Worm (Caenorhabditis elegans) whole organism, L4 larva: ENCODE results near the gene gck-1.

Experiments
- F26F4.8 ChIP-seq: fragments of 200-800 bp; sonication (Bioruptor generic); conservative IDR thresholded peaks from 2 replicates; pipeline ENCODE4 v1.3.6; 2022; ENCODE audit warnings: missing genetic modification characterization, missing compliant biosample characterization
- F37D6.2 ChIP-seq: sonication (generic microtip); optimal IDR thresholded peaks from 2 replicates; lab custom pipeline; 2016; ENCODE audit warnings: mild to moderate bottlenecking, missing genetic modification characterization, missing compliant biosample characterization
- F49E8.2 ChIP-seq: sonication (generic microtip); optimal IDR thresholded peaks from 2 replicates; lab custom pipeline; 2016; ENCODE audit warnings: missing compliant biosample characterization, mild to moderate bottlenecking, missing genetic modification characterization, borderline replicate concordance
- Y48G9A.11 ChIP-seq: fragments of 200-800 bp; sonication (Bioruptor generic); IDR thresholded peaks from 2 replicates; pipeline ENCODE4 v1.3.6; 2022; ENCODE audit warnings: missing genetic modification reagents, missing genetic modification characterization, missing compliant biosample characterization
- Y5F2A.4 ChIP-seq: fragments of 200-800 bp; sonication (Bioruptor generic); optimal IDR thresholded peaks from 2 replicates; lab custom pipeline; 2018; ENCODE audit warnings: mild to moderate bottlenecking, missing genetic modification characterization, missing compliant biosample characterization
- ZK337.2 ChIP-seq: fragments of 200-800 bp; sonication (Bioruptor generic); IDR thresholded peaks from 2 replicates; pipeline ENCODE4 v1.3.6; 2022; ENCODE audit warnings: missing genetic modification reagents, missing genetic modification characterization, missing compliant biosample characterization
- ZK546.5 ChIP-seq, 2 experiments: sonication (generic microtip); optimal IDR thresholded peaks; 2 replicates each; lab custom pipeline; 2017; ENCODE audit warnings: missing biosample characterization in 2 of 2, missing genetic modification characterization in 2 of 2
- aha-1 ChIP-seq: fragments of 150-350 bp; peaks from one replicate; lab custom pipeline; 2014; ENCODE audit warnings: missing biosample characterization, missing genetic modification characterization
- attf-4 ChIP-seq: sonication (generic microtip); optimal IDR thresholded peaks from 3 replicates; lab custom pipeline; 2017; ENCODE audit warnings: missing biosample characterization, missing genetic modification characterization
- ceh-28 ChIP-seq: fragments of 150-350 bp; optimal IDR thresholded peaks from 2 replicates; lab custom pipeline; 2014; ENCODE audit warnings: missing biosample characterization, missing genetic modification reagents, missing genetic modification characterization
- ctbp-1 ChIP-seq: fragments of 200-800 bp; sonication (Bioruptor generic); IDR thresholded peaks from 2 replicates; pipeline ENCODE4 v1.3.6; 2022; ENCODE audit warnings: missing genetic modification reagents, missing genetic modification characterization, missing compliant biosample characterization
- daf-16 ChIP-seq, 3 experiments: sonication (generic microtip); optimal IDR thresholded peaks; 2 replicates each; lab custom pipeline; 2016 to 2017; ENCODE audit warnings: missing genetic modification characterization in 3 of 3, missing genetic modification reagents in 3 of 3, mild to moderate bottlenecking in 2 of 3, missing compliant biosample characterization in 2 of 3, missing biosample characterization in 1 of 3, moderate library complexity in 1 of 3
- daf-19 ChIP-seq: fragments of 200-800 bp; sonication (Bioruptor generic); conservative IDR thresholded peaks from 2 replicates; pipeline ENCODE4 v1.3.6; 2022; ENCODE audit warnings: missing genetic modification characterization, missing compliant biosample characterization
- dpl-1 ChIP-seq: fragments of 150-350 bp; optimal IDR thresholded peaks from 2 replicates; lab custom pipeline; 2014; ENCODE audit warnings: missing biosample characterization, missing genetic modification reagents, missing genetic modification characterization
- duxl-1 ChIP-seq: sonication (generic microtip); optimal IDR thresholded peaks from 2 replicates; lab custom pipeline; 2016; ENCODE audit warnings: mild to moderate bottlenecking, missing genetic modification characterization, moderate library complexity, missing compliant biosample characterization; ENCODE audit not compliant: poor library complexity
- dve-1 ChIP-seq: sonication (generic microtip); optimal IDR thresholded peaks from 2 replicates; lab custom pipeline; 2017; ENCODE audit warnings: antibody characterized with exemption, mild to moderate bottlenecking, missing genetic modification characterization, missing compliant biosample characterization; ENCODE audit not compliant: insufficient read depth
- egl-27 ChIP-seq: sonication (generic microtip); optimal IDR thresholded peaks from 3 replicates; lab custom pipeline; 2017; ENCODE audit warnings: missing biosample characterization, missing genetic modification reagents, missing genetic modification characterization
- egl-43 ChIP-seq: fragments of 200-800 bp; sonication (Bioruptor generic); IDR thresholded peaks from 2 replicates; pipeline ENCODE4 v1.3.6; 2022; ENCODE audit warnings: missing genetic modification reagents, missing genetic modification characterization, missing compliant biosample characterization
- gei-8 ChIP-seq: fragments of 200-800 bp; sonication (Bioruptor generic); optimal IDR thresholded peaks from 2 replicates; lab custom pipeline; 2018; ENCODE audit warnings: mild to moderate bottlenecking, missing genetic modification characterization, missing compliant biosample characterization
- hif-1 ChIP-seq, 2 experiments: sonication (generic microtip); optimal IDR thresholded peaks; 2 replicates each; lab custom pipeline; 2016 to 2017; ENCODE audit warnings: missing compliant biosample characterization in 2 of 2, missing genetic modification characterization in 2 of 2, missing genetic modification reagents in 2 of 2, missing genotype in 2 of 2, mild to moderate bottlenecking in 1 of 2
- lin-13 ChIP-seq: fragments of 150-350 bp; optimal IDR thresholded peaks from 2 replicates; lab custom pipeline; 2014; ENCODE audit warnings: missing biosample characterization, missing genetic modification reagents, missing genetic modification characterization
- lin-15B ChIP-seq: fragments of 150-350 bp; sonication (generic microtip); optimal IDR thresholded peaks from 3 replicates; lab custom pipeline; 2014; ENCODE audit warnings: missing biosample characterization, missing genetic modification characterization
- lin-39 ChIP-seq: fragments of 150-350 bp; optimal IDR thresholded peaks from 2 replicates; lab custom pipeline; 2014; ENCODE audit warnings: missing biosample characterization, missing genetic modification reagents, missing genetic modification characterization
- lsy-2 ChIP-seq, 2 experiments: fragments of 150-350 bp in 1 of 2; sonication (generic microtip) in 1 of 2; optimal IDR thresholded peaks; 2 replicates each; lab custom pipeline; 2014 to 2017; ENCODE audit warnings: missing biosample characterization in 2 of 2, missing genetic modification characterization in 2 of 2
- madf-5 ChIP-seq, 2 experiments: fragments of 200-800 bp; sonication (Bioruptor generic); IDR thresholded peaks; 2 replicates each; pipeline ENCODE4 v1.3.6; 2022; ENCODE audit warnings: missing compliant biosample characterization in 2 of 2, missing genetic modification characterization in 2 of 2
- madf-9 ChIP-seq: fragments of 200-800 bp; sonication (Bioruptor generic); conservative IDR thresholded peaks from 2 replicates; pipeline ENCODE4 v1.3.6; 2022; ENCODE audit warnings: missing genetic modification reagents, missing genetic modification characterization, missing compliant biosample characterization
- mdt-29 ChIP-seq: fragments of 200-800 bp; sonication (Bioruptor generic); IDR thresholded peaks from 2 replicates; pipeline ENCODE4 v1.3.6; 2022; ENCODE audit warnings: missing genetic modification reagents, missing genetic modification characterization, missing compliant biosample characterization
- mep-1 ChIP-seq: fragments of 150-350 bp; sonication (generic microtip); optimal IDR thresholded peaks from 3 replicates; lab custom pipeline; 2014; ENCODE audit warnings: missing biosample characterization, missing genetic modification characterization
- mxl-3 ChIP-seq: fragments of 200-800 bp; sonication (Bioruptor generic); optimal IDR thresholded peaks from 2 replicates; lab custom pipeline; 2018; ENCODE audit warnings: mild to moderate bottlenecking, missing genetic modification characterization, missing compliant biosample characterization
- nhr-102 ChIP-seq: sonication (generic microtip); optimal IDR thresholded peaks from 2 replicates; lab custom pipeline; 2016; ENCODE audit warnings: mild to moderate bottlenecking, missing genetic modification characterization, moderate library complexity, missing compliant biosample characterization
- nhr-11 ChIP-seq: fragments of 150-350 bp; optimal IDR thresholded peaks from 2 replicates; lab custom pipeline; 2014; ENCODE audit warnings: missing biosample characterization, missing genetic modification characterization
- nhr-237 ChIP-seq: sonication (generic microtip); optimal IDR thresholded peaks from 2 replicates; lab custom pipeline; 2017; ENCODE audit warnings: missing biosample characterization, missing genetic modification characterization
- nhr-25 ChIP-seq: sonication (generic microtip); optimal IDR thresholded peaks from 2 replicates; lab custom pipeline; 2017; ENCODE audit warnings: missing genetic modification characterization, mild to moderate bottlenecking, missing compliant biosample characterization, antibody characterized with exemption, moderate library complexity, borderline replicate concordance; ENCODE audit not compliant: insufficient read depth
- nhr-6 ChIP-seq: fragments of 150-350 bp; optimal IDR thresholded peaks from 2 replicates; lab custom pipeline; 2014; ENCODE audit warnings: missing biosample characterization, missing genetic modification characterization
- pqm-1 ChIP-seq: sonication (generic microtip); optimal IDR thresholded peaks from 2 replicates; lab custom pipeline; 2017; ENCODE audit warnings: missing biosample characterization, missing genetic modification characterization
- rbr-2 ChIP-seq: sonication (generic microtip); optimal IDR thresholded peaks from 2 replicates; lab custom pipeline; 2016; ENCODE audit warnings: missing genotype, missing genetic modification characterization, missing compliant biosample characterization
- sdz-12 ChIP-seq: fragments of 200-800 bp; sonication (Bioruptor generic); optimal IDR thresholded peaks from 2 replicates; lab custom pipeline; 2018; ENCODE audit warnings: mild to moderate bottlenecking, missing genetic modification characterization, missing compliant biosample characterization
- set-16 ChIP-seq: fragments of 200-800 bp; sonication (Bioruptor generic); IDR thresholded peaks from 2 replicates; pipeline ENCODE4 v1.3.6; 2022; ENCODE audit warnings: missing genetic modification reagents, missing genetic modification characterization, missing compliant biosample characterization
- skn-1 ChIP-seq: fragments of 150-350 bp; optimal IDR thresholded peaks from 2 replicates; lab custom pipeline; 2014; ENCODE audit warnings: missing biosample characterization, missing genetic modification characterization
- snpc-1.2 ChIP-seq: fragments of 200-800 bp; sonication (Bioruptor generic); IDR thresholded peaks from 2 replicates; pipeline ENCODE4 v1.3.6; 2022; ENCODE audit warnings: missing genetic modification reagents, missing genetic modification characterization, missing compliant biosample characterization
- tra-1 ChIP-seq: fragments of 200-800 bp; sonication (Bioruptor generic); IDR thresholded peaks from 2 replicates; pipeline ENCODE4 v1.3.6; 2022; ENCODE audit warnings: missing genetic modification reagents, missing genetic modification characterization, missing compliant biosample characterization
- unc-62 ChIP-seq, 3 experiments: fragments of 150-350 bp in 1 of 3; sonication (generic microtip); optimal IDR thresholded peaks in 2 of 3; peaks in 1 of 3; 1 replicate in 1 of 3; 2 replicates in 2 of 3; lab custom pipeline; 2014 to 2017; ENCODE audit warnings: missing biosample characterization in 3 of 3, missing genetic modification characterization in 3 of 3, missing genetic modification reagents in 3 of 3, missing genotype in 1 of 3
- ztf-11 ChIP-seq: fragments of 150-350 bp; optimal IDR thresholded peaks from 2 replicates; lab custom pipeline; 2014; ENCODE audit warnings: missing biosample characterization, missing genetic modification characterization

The gck-1 gene

ce11 chrV:8985740-8986139 lies 38.1 kb downstream of the gck-1 start, which contains the start of gene str-85:
Gene str-85 (minus strand): TSS chrV:8985840.
- TF ChIP-seq sdz-12 (GFP tag; lab: Kevin White, UChicago), result no peak
- TF ChIP-seq mdt-29 (GFP tag; lab: Robert Waterston, UW), result no peak
- no peak for TF ChIP-seq aha-1
- TF ChIP-seq ZK546.5 (tag; optimal IDR thresholded peaks at IDR 0.05; lab: Kevin White, UChicago), result no peak
- TF ChIP-seq madf-9 (GFP tag; lab: Robert Waterston, UW), result no peak
- TF ChIP-seq nhr-6, result no peak
- TF ChIP-seq skn-1 (tag; lab: Kevin White, UChicago), result no peak
- no peak for TF ChIP-seq madf-5 (GFP tag; IDR thresholded peaks at IDR 0.05; lab: Robert Waterston, UW)
- TF ChIP-seq F49E8.2 (tag; lab: Kevin White, UChicago), result no peak
- no peak for TF ChIP-seq lin-13 (GFP tag; lab: Kevin White, UChicago)
- TF ChIP-seq duxl-1 (tag; lab: Kevin White, UChicago), result no peak
- TF ChIP-seq lin-15B (tag; lab: Kevin White, UChicago), result no peak
- TF ChIP-seq snpc-1.2 (GFP tag; lab: Robert Waterston, UW), result no peak
- TF ChIP-seq pqm-1, result no peak
- TF ChIP-seq gei-8 (GFP tag; lab: Kevin White, UChicago), result no peak
- TF ChIP-seq dve-1 (tag; lab: Kevin White, UChicago), result no peak
- TF ChIP-seq unc-62 (GFP tag; optimal IDR thresholded peaks at IDR 0.05 in 1 of 2; lab: Kevin White, UChicago), result no peak
- TF ChIP-seq unc-62 (tag; optimal IDR thresholded peaks at IDR 0.05; lab: Kevin White, UChicago), result no peak
- no peak for TF ChIP-seq egl-43 (GFP tag; lab: Robert Waterston, UW)
- TF ChIP-seq ZK337.2, result no peak

ce11 chrV:8988104-8988503 lies 40.5 kb downstream of the gck-1 start, which contains the start of gene str-87:
Gene str-87 (minus strand): TSS chrV:8988204.
- TF ChIP-seq daf-19 (GFP tag; lab: Robert Waterston, UW), result no peak
- no peak for TF ChIP-seq mep-1 (tag; lab: Kevin White, UChicago)
- no peak for TF ChIP-seq rbr-2
- TF ChIP-seq lin-39 (tag; lab: Kevin White, UChicago), result no peak
- TF ChIP-seq ceh-28, result no peak
- no peak for TF ChIP-seq hif-1 (tag; optimal IDR thresholded peaks at IDR 0.05; lab: Kevin White, UChicago)
- TF ChIP-seq ztf-11 (tag; lab: Kevin White, UChicago), result no peak

ce11 chrV:8990194-8990649 lies 42.6 kb downstream of the gck-1 start, which contains the start of gene F59E11.7:
Gene F59E11.7 (plus strand): TSS chrV:8990244.
- TF ChIP-seq nhr-102 (tag; lab: Kevin White, UChicago) (no peak), Y48G9A.11 (no peak), attf-4 (tag; lab: Kevin White, UChicago) (no peak), F37D6.2 (no peak), mxl-3 (GFP tag; lab: Kevin White, UChicago) (no peak), nhr-237 (tag; lab: Kevin White, UChicago) (no peak), nhr-25 (tag; lab: Kevin White, UChicago) (no peak), lsy-2 (tag; optimal IDR thresholded peaks at IDR 0.05; lab: Kevin White, UChicago) (no peak), set-16 (no peak), dpl-1 (GFP tag; lab: Kevin White, UChicago) (no peak), tra-1 (no peak), daf-16 (GFP tag; optimal IDR thresholded peaks at IDR 0.05; lab: Kevin White, UChicago) (no peak), daf-16 (tag; optimal IDR thresholded peaks at IDR 0.05; lab: Kevin White, UChicago) (no peak), madf-9 (GFP tag; lab: Robert Waterston, UW) (no peak), nhr-11 (tag; lab: Kevin White, UChicago) (no peak), egl-27 (tag; lab: Kevin White, UChicago) (no peak), unc-62 (GFP tag; optimal IDR thresholded peaks at IDR 0.05 in 1 of 2; lab: Kevin White, UChicago) (no peak), unc-62 (tag; optimal IDR thresholded peaks at IDR 0.05; lab: Kevin White, UChicago) (no peak), ctbp-1 (GFP tag; lab: Robert Waterston, UW) (no peak), Y5F2A.4 (GFP tag; lab: Kevin White, UChicago) (no peak), F26F4.8 (no peak)
